Worm (Caenorhabditis elegans) whole organism, L2 larva: ENCODE measurements around the gene ZK896.4.
A peak's percentile ranks its signal among the peaks of the same experiment; 100 is the strongest.

Experiments
- C34F6.9 ChIP-seq: fragments of 150-350 bp; optimal IDR thresholded peaks from 2 replicates; lab custom pipeline; 2014; ENCODE audit warnings: missing biosample characterization, missing genetic modification characterization
- F13H6.1 ChIP-seq: sonication (generic microtip); optimal IDR thresholded peaks from 2 replicates; lab custom pipeline; 2016; ENCODE audit warnings: missing genetic modification characterization, missing compliant biosample characterization
- R02D3.7 ChIP-seq: fragments of 150-350 bp; optimal IDR thresholded peaks from 2 replicates; lab custom pipeline; 2014; ENCODE audit warnings: missing biosample characterization, missing genetic modification characterization
- Y55F3AM.14 ChIP-seq: fragments of 200-800 bp; sonication (Bioruptor generic); optimal IDR thresholded peaks from 2 replicates; lab custom pipeline; 2018; ENCODE audit warnings: mild to moderate bottlenecking, missing genetic modification characterization, missing compliant biosample characterization
- ZK546.5 ChIP-seq: sonication (generic microtip); optimal IDR thresholded peaks from 2 replicates; lab custom pipeline; 2017; ENCODE audit warnings: missing biosample characterization, missing genetic modification characterization
- alr-1 ChIP-seq: fragments of 150-350 bp; optimal IDR thresholded peaks from 2 replicates; lab custom pipeline; 2014; ENCODE audit warnings: missing biosample characterization, missing genetic modification characterization
- aly-2 ChIP-seq: fragments of 150-350 bp; optimal IDR thresholded peaks from 2 replicates; lab custom pipeline; 2014; ENCODE audit warnings: missing biosample characterization, missing genetic modification characterization
- ama-1 ChIP-seq: fragments of 150-350 bp; optimal IDR thresholded peaks from 2 replicates; lab custom pipeline; 2018; ENCODE audit warnings: inconsistent platforms
- ceh-16 ChIP-seq: fragments of 150-350 bp; optimal IDR thresholded peaks from 2 replicates; lab custom pipeline; 2014; ENCODE audit warnings: missing biosample characterization, missing genetic modification characterization
- ceh-82 ChIP-seq: fragments of 150-350 bp; optimal IDR thresholded peaks from 2 replicates; lab custom pipeline; 2014; ENCODE audit warnings: missing biosample characterization, missing genetic modification characterization
- crh-2 ChIP-seq: sonication (generic microtip); optimal IDR thresholded peaks from 2 replicates; lab custom pipeline; 2017; ENCODE audit warnings: missing biosample characterization, missing genetic modification characterization
- egl-27 ChIP-seq: sonication (generic microtip); optimal IDR thresholded peaks from 3 replicates; lab custom pipeline; 2017; ENCODE audit warnings: missing biosample characterization, missing genetic modification reagents, missing genetic modification characterization
- elt-1 ChIP-seq: fragments of 150-350 bp; optimal IDR thresholded peaks from 2 replicates; lab custom pipeline; 2014; ENCODE audit warnings: missing biosample characterization, missing genetic modification characterization
- elt-3 ChIP-seq: sonication (generic microtip); optimal IDR thresholded peaks from 2 replicates; lab custom pipeline; 2017; ENCODE audit warnings: missing biosample characterization, missing genetic modification characterization
- fos-1 ChIP-seq: fragments of 150-350 bp; optimal IDR thresholded peaks from 2 replicates; lab custom pipeline; 2014; ENCODE audit warnings: missing biosample characterization, missing genetic modification characterization
- lin-11 ChIP-seq: fragments of 150-350 bp; sonication (generic microtip); optimal IDR thresholded peaks from 2 replicates; lab custom pipeline; 2014; ENCODE audit warnings: missing biosample characterization, missing genetic modification characterization, inconsistent platforms, mixed read lengths
- lin-39 ChIP-seq: fragments of 150-350 bp; optimal IDR thresholded peaks from 2 replicates; lab custom pipeline; 2014; ENCODE audit warnings: missing biosample characterization, missing genetic modification reagents, missing genetic modification characterization
- lsy-2 ChIP-seq, 2 experiments: fragments of 150-350 bp in 1 of 2; sonication (generic microtip) in 1 of 2; optimal IDR thresholded peaks; 2 replicates each; lab custom pipeline; 2014 to 2017; ENCODE audit warnings: missing biosample characterization in 2 of 2, missing genetic modification characterization in 2 of 2
- mdl-1 ChIP-seq, 2 experiments: fragments of 150-350 bp in 1 of 2; sonication (generic microtip) in 1 of 2; optimal IDR thresholded peaks; 2 replicates each; lab custom pipeline; 2017; ENCODE audit warnings: missing biosample characterization in 2 of 2, missing genetic modification characterization in 2 of 2
- nhr-10 ChIP-seq: sonication (generic microtip); optimal IDR thresholded peaks from 2 replicates; lab custom pipeline; 2017; ENCODE audit warnings: missing biosample characterization, missing genetic modification characterization
- nhr-11 ChIP-seq: fragments of 150-350 bp; optimal IDR thresholded peaks from 2 replicates; lab custom pipeline; 2014; ENCODE audit warnings: missing biosample characterization, missing genetic modification characterization
- nhr-12 ChIP-seq: fragments of 150-350 bp; optimal IDR thresholded peaks from 2 replicates; lab custom pipeline; 2014; ENCODE audit warnings: missing biosample characterization, missing genetic modification characterization
- nhr-129 ChIP-seq: fragments of 150-350 bp; optimal IDR thresholded peaks from 2 replicates; lab custom pipeline; 2014; ENCODE audit warnings: missing biosample characterization, missing genetic modification characterization
- nhr-21 ChIP-seq: fragments of 150-350 bp; optimal IDR thresholded peaks from 2 replicates; lab custom pipeline; 2014; ENCODE audit warnings: missing biosample characterization, missing genetic modification characterization
- nhr-23 ChIP-seq: fragments of 150-350 bp; optimal IDR thresholded peaks from 2 replicates; lab custom pipeline; 2014; ENCODE audit warnings: missing biosample characterization, missing genetic modification reagents, missing genetic modification characterization
- nhr-237 ChIP-seq: fragments of 150-350 bp; optimal IDR thresholded peaks from 2 replicates; lab custom pipeline; 2014; ENCODE audit warnings: missing biosample characterization, missing genetic modification characterization
- nhr-25 ChIP-seq: fragments of 150-350 bp; sonication (generic microtip); optimal IDR thresholded peaks from 3 replicates; lab custom pipeline; 2014; ENCODE audit warnings: missing biosample characterization, missing genetic modification characterization
- nhr-6 ChIP-seq: fragments of 150-350 bp; optimal IDR thresholded peaks from 2 replicates; lab custom pipeline; 2014; ENCODE audit warnings: missing biosample characterization, missing genetic modification characterization
- nhr-77 ChIP-seq: fragments of 150-350 bp; optimal IDR thresholded peaks from 2 replicates; lab custom pipeline; 2014; ENCODE audit warnings: missing biosample characterization, missing genetic modification characterization
- peb-1 ChIP-seq: fragments of 150-350 bp; optimal IDR thresholded peaks from 2 replicates; lab custom pipeline; 2014; ENCODE audit warnings: missing biosample characterization, missing genetic modification characterization
- sem-4 ChIP-seq: fragments of 150-350 bp; optimal IDR thresholded peaks from 2 replicates; lab custom pipeline; 2014; ENCODE audit warnings: missing biosample characterization, missing genetic modification reagents, missing genetic modification characterization
- skn-1 ChIP-seq: sonication (generic microtip); optimal IDR thresholded peaks from 2 replicates; lab custom pipeline; 2017; ENCODE audit warnings: missing biosample characterization, missing genetic modification characterization
- sma-3 ChIP-seq: sonication (generic microtip); optimal IDR thresholded peaks from 2 replicates; lab custom pipeline; 2016; ENCODE audit warnings: missing genetic modification reagents, missing genetic modification characterization, missing compliant biosample characterization
- sma-9 ChIP-seq, 2 experiments: fragments of 150-350 bp in 1 of 2; sonication (generic microtip) in 1 of 2; optimal IDR thresholded peaks; 2 replicates each; lab custom pipeline; 2014 to 2016; ENCODE audit warnings: missing genetic modification characterization in 2 of 2, mild to moderate bottlenecking in 1 of 2, missing biosample characterization in 1 of 2, missing compliant biosample characterization in 1 of 2, missing genetic modification reagents in 1 of 2, moderate library complexity in 1 of 2
- snpc-4 ChIP-seq: fragments of 150-350 bp; optimal IDR thresholded peaks from 2 replicates; lab custom pipeline; 2014; ENCODE audit warnings: missing biosample characterization, missing genetic modification characterization
- unc-55 ChIP-seq: fragments of 150-350 bp; sonication (generic microtip); optimal IDR thresholded peaks from 3 replicates; lab custom pipeline; 2014; ENCODE audit warnings: missing biosample characterization, missing genetic modification reagents, missing genetic modification characterization
- zag-1 ChIP-seq: fragments of 150-350 bp; optimal IDR thresholded peaks from 2 replicates; lab custom pipeline; 2014; ENCODE audit warnings: missing biosample characterization, missing genetic modification characterization
- ztf-1 ChIP-seq: fragments of 200-800 bp; sonication (Bioruptor generic); conservative IDR thresholded peaks from 2 replicates; pipeline ENCODE4 v1.3.6; 2022; ENCODE audit warnings: missing genetic modification characterization, missing compliant biosample characterization
- ztf-11 ChIP-seq: sonication (generic microtip); optimal IDR thresholded peaks from 2 replicates; lab custom pipeline; 2017; ENCODE audit warnings: missing biosample characterization, missing genetic modification characterization

Gene ZK896.4

DNA sequence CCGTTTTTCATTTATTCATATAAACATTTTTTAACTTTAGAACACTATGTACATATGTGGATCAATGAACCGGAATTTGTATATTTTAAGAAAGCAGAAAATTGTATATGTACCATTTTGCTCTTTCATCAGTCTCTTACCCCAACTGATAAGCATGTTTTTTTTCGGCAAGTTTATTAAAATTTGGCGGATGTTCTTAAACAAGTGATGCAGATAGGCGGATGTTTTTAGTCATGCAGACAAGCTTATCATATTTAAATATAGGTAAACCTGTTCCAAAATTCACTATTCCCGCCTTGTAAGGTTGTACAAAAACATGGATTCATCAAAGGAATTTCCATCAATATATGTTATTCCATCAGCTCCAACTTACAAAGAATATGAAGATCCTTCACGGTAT lies 16.3 kb upstream of the ZK896.4 start, which contains the start of gene K08D8.9:
Gene K08D8.9 (plus strand): TSS at position 301 of the 400 bp plus-strand sequence.
- TF ChIP-seq elt-1 (tag; lab: Kevin White, UChicago) (no peak), peb-1 (no peak), nhr-23 (tag; lab: Kevin White, UChicago) (no peak), sem-4 (tag; lab: Kevin White, UChicago) (no peak), nhr-10 (tag; lab: Kevin White, UChicago) (no peak), nhr-6 (tag; lab: Kevin White, UChicago) (no peak), nhr-237 (tag; lab: Kevin White, UChicago) (no peak), ama-1 (lab: Kevin White, UChicago) (no peak), ztf-1 (GFP tag; lab: Robert Waterston, UW) (no peak), F13H6.1 (tag; lab: Kevin White, UChicago) (no peak), mdl-1 (tag; optimal IDR thresholded peaks at IDR 0.05; lab: Kevin White, UChicago) (no peak), Y55F3AM.14 (no peak), lsy-2 (tag; optimal IDR thresholded peaks at IDR 0.05; lab: Kevin White, UChicago) (no peak), unc-55 (GFP tag; lab: Kevin White, UChicago) (no peak)

DNA sequence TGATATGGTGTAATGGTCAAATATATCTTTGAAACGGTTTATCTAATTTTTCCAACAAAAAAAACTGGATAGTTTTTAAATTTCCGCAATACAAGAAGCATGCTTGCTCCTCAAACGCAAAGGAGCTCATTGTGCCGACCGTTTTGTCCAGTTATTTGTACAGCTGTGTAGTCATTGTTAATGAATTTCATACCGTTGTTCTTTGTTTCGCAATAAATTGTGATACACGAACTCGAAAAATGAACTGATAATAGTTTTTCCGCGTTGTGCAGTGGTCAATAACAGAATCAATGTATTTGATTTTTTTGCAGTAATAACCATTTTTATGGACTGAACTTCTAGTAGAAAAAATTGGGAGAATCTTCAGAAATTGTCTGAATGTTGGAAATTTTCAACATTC lies 15.7 kb upstream of the ZK896.4 start:
- TF ChIP-seq egl-27 (tag; lab: Kevin White, UChicago): no peak
- no peak for TF ChIP-seq ztf-11 (tag; lab: Kevin White, UChicago)
- no peak for TF ChIP-seq C34F6.9
- TF ChIP-seq ama-1 (lab: Kevin White, UChicago): no peak
- TF ChIP-seq R02D3.7 (tag; lab: Kevin White, UChicago): no peak

DNA sequence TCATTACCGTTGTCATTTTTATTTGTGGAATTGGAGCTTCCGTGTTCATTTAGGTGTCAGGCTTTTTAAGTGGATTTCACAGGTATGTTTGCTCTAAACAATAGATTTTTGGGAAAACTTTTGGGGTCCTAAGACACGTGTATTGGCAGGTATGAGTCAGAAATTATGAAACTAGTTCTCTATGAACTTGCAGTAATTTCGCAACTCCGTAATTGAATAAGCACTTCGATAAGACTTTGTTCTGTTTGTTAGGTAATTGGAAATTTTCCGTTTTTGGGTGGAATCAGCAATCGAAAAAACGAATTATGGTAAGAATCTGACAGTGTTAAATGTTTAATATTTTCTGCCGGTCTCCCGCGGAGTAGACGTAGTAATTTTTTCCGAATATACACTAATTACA lies 14.1 kb upstream of the ZK896.4 start:
- no peak for TF ChIP-seq ceh-82 (tag; lab: Kevin White, UChicago)
- no peak for TF ChIP-seq aly-2 (tag; lab: Kevin White, UChicago)
- no peak for TF ChIP-seq sma-3 (GFP tag; lab: Kevin White, UChicago)
- TF ChIP-seq nhr-6 (tag; lab: Kevin White, UChicago): no peak
- TF ChIP-seq nhr-129 (tag; lab: Kevin White, UChicago): no peak
- TF ChIP-seq C34F6.9: no peak
- no peak for TF ChIP-seq skn-1 (tag; lab: Kevin White, UChicago)
- TF ChIP-seq lsy-2 (tag; optimal IDR thresholded peaks at IDR 0.05; lab: Kevin White, UChicago): no peak
- no peak for TF ChIP-seq nhr-23 (tag; lab: Kevin White, UChicago)
- no peak for TF ChIP-seq ceh-16 (tag; lab: Kevin White, UChicago)
- no peak for TF ChIP-seq sma-9 (GFP tag; optimal IDR thresholded peaks at IDR 0.05; lab: Kevin White, UChicago)
- TF ChIP-seq sma-9 (tag; optimal IDR thresholded peaks at IDR 0.05; lab: Kevin White, UChicago): no peak
- TF ChIP-seq mdl-1 (tag; optimal IDR thresholded peaks at IDR 0.05; lab: Kevin White, UChicago): no peak
- no peak for TF ChIP-seq ama-1 (lab: Kevin White, UChicago)
- TF ChIP-seq F13H6.1 (tag; lab: Kevin White, UChicago): no peak
- no peak for TF ChIP-seq snpc-4 (tag; lab: Kevin White, UChicago)
- TF ChIP-seq elt-1 (tag; lab: Kevin White, UChicago): no peak
- no peak for TF ChIP-seq fos-1 (tag; lab: Kevin White, UChicago)
- TF ChIP-seq ZK546.5: no peak
- TF ChIP-seq zag-1 (tag; lab: Kevin White, UChicago): no peak

DNA sequence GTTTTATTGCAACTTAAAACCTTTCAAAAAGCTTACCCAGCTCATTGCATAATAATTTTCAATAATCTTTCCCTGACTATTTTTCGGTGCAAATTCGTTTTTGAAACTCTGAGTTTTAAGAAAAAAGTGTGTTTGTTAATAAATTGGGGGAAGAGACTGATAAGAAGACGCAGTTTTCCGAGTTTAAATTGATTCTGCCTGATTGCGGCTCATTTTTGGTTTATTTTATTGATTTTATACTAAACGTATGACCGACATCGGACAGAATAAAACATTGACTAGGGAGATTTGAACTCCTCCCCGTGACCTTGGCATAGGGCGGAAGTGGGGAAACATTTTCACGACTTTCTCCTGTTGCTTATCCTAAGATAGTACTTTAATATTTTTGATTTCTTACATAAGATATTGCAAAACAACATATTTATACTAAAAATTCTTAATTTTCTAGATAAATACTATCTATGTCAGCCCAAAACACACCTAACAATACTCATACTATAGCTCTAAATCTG lies 13.3 kb upstream of the ZK896.4 start, which contains the start of gene K08D8.7:
Gene K08D8.7 (plus strand): TSS at position 462 of the 512 bp plus-strand sequence.
- TF ChIP-seq fos-1 (tag; lab: Kevin White, UChicago): peak; percentile 70
- TF ChIP-seq ceh-16 (tag; lab: Kevin White, UChicago): no peak
- no peak for TF ChIP-seq elt-1 (tag; lab: Kevin White, UChicago)

DNA sequence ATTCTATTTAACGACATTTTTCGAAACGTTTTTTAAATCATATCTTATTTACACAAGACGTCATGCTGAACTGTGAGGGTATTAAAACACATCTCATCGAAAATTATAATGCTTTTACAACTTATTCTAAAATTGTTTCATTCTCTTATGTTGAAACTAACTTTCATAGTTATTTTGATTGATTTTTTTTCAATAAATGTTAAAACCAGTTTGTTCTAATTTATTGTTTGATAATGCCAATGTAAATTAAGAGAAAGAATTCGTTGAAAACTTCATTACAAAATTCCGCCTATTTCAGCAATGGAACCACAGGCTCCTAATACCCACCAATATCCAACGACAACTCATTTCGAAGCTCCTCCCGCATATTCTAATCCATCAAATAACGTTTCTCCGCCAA lies 11.9 kb upstream of the ZK896.4 start, which contains the start of gene K08D8.11:
Gene K08D8.11 (plus strand): TSS at position 301 of the 400 bp plus-strand sequence.
- TF ChIP-seq nhr-77 (tag; lab: Kevin White, UChicago): no peak
- TF ChIP-seq nhr-25 (tag; lab: Kevin White, UChicago): no peak
- TF ChIP-seq zag-1 (tag; lab: Kevin White, UChicago): no peak
- TF ChIP-seq C34F6.9: no peak
- no peak for TF ChIP-seq nhr-6 (tag; lab: Kevin White, UChicago)
- TF ChIP-seq ZK546.5: no peak
- TF ChIP-seq unc-55 (GFP tag; lab: Kevin White, UChicago): no peak
- no peak for TF ChIP-seq nhr-12 (tag; lab: Kevin White, UChicago)
- no peak for TF ChIP-seq nhr-21 (tag; lab: Kevin White, UChicago)
- no peak for TF ChIP-seq lin-39 (tag; lab: Kevin White, UChicago)
- no peak for TF ChIP-seq ceh-82 (tag; lab: Kevin White, UChicago)
- no peak for TF ChIP-seq sem-4 (tag; lab: Kevin White, UChicago)
- no peak for TF ChIP-seq nhr-11 (tag; lab: Kevin White, UChicago)
- TF ChIP-seq lin-11 (tag; lab: Kevin White, UChicago): no peak
- TF ChIP-seq crh-2 (tag; lab: Kevin White, UChicago): no peak
- TF ChIP-seq alr-1 (tag; lab: Kevin White, UChicago): no peak
- no peak for TF ChIP-seq elt-3 (tag; lab: Kevin White, UChicago)
- TF ChIP-seq ceh-16 (tag; lab: Kevin White, UChicago): no peak
- no peak for TF ChIP-seq lsy-2 (tag; optimal IDR thresholded peaks at IDR 0.05; lab: Kevin White, UChicago)
- TF ChIP-seq nhr-129 (tag; lab: Kevin White, UChicago): no peak
